Worm (Caenorhabditis elegans): ENCODE measurements around the gene col-14.

DNA sequence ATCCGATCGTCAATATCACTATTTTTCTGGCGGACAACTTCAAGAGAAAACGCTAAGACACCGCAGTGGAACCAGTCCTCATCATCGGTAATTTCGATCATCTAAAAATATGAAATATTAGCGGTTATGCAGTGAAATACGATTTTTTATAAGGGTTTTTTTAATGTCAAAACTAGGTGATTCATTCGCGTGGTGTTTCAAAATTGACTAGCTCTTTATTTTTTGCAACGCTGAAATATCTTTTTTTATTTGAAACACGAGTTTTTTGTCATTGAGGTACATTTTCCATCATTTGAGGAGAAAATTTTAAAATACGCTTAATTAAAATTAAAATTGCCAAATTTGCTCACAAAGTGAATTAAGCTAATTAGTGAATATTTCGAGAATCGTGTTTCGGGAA lies 6.3 kb downstream of the col-14 start, which contains the start of gene dsb-3:
- TF ChIP-seq nhr-76 (tag; optimal IDR thresholded peaks at IDR 0.05) (no peak), nhr-237 (tag; optimal IDR thresholded peaks at IDR 0.05) (no peak), elt-3 (tag; optimal IDR thresholded peaks at IDR 0.05) (no peak), mab-5 (tag; optimal IDR thresholded peaks at IDR 0.05) (no peak), ztf-11 (tag; optimal IDR thresholded peaks at IDR 0.05) (no peak), blmp-1 (tag; optimal IDR thresholded peaks at IDR 0.05) (no peak)

Data from whole organism, mixed stage, embryonic.